Worm (Caenorhabditis elegans) whole organism, mixed stage, embryonic: Measurements from ENCODE around the gene srx-111.

Experiments used
- mep-1 ChIP-seq: fragments of 150-350 bp; optimal IDR thresholded peaks from 2 replicates; lab custom pipeline; 2017; ENCODE audit warnings: missing biosample characterization, missing genetic modification reagents, missing genetic modification characterization, inconsistent platforms
- nhr-237 ChIP-seq: fragments of 150-350 bp; optimal IDR thresholded peaks from 2 replicates; lab custom pipeline; 2014; ENCODE audit warnings: missing biosample characterization, missing genetic modification characterization
- unc-62 ChIP-seq: fragments of 150-350 bp; optimal IDR thresholded peaks from 2 replicates; lab custom pipeline; 2014; ENCODE audit warnings: missing biosample characterization, missing genetic modification reagents, missing genetic modification characterization

ce11 chrII:3787151-3787550, 29.6 kb downstream of the srx-111 start, which contains the start of gene T24E12.13:
- TF ChIP-seq nhr-237 (tag; lab: Kevin White, UChicago) (no peak), mep-1 (tag; lab: Kevin White, UChicago) (no peak), unc-62 (GFP tag; lab: Kevin White, UChicago) (no peak)
